Worm (Caenorhabditis elegans) whole organism, L1 larva: Measurements from ENCODE around the gene unc-31.

Experiments used
- ceh-82 ChIP-seq, 3 experiments: fragments of 150-350 bp in 1 of 3; sonication (generic microtip) in 2 of 3; optimal IDR thresholded peaks; 2 replicates each; lab custom pipeline; 2014 to 2017; ENCODE audit warnings: missing biosample characterization in 3 of 3, missing genetic modification characterization in 3 of 3
- ceh-88 ChIP-seq: fragments of 200-800 bp; sonication (Bioruptor generic); IDR thresholded peaks from 2 replicates; pipeline ENCODE4 v1.3.6; 2022; ENCODE audit warnings: missing genetic modification characterization, missing compliant biosample characterization
- egl-27 ChIP-seq, 2 experiments: fragments of 150-350 bp in 1 of 2; sonication (generic microtip); optimal IDR thresholded peaks; 3 replicates each; lab custom pipeline; 2017 to 2018; ENCODE audit warnings: missing biosample characterization in 2 of 2, missing genetic modification characterization in 2 of 2, missing genetic modification reagents in 2 of 2
- elt-3 ChIP-seq, 6 experiments: fragments of 150-350 bp in 1 of 6; sonication (generic microtip); optimal IDR thresholded peaks; 2 replicates each; lab custom pipeline; 2017 to 2018; ENCODE audit warnings: missing biosample characterization in 6 of 6, missing genetic modification characterization in 6 of 6, inconsistent platforms in 1 of 6
- pqm-1 ChIP-seq: sonication (generic microtip); optimal IDR thresholded peaks from 3 replicates; lab custom pipeline; 2017; ENCODE audit warnings: missing biosample characterization, missing genetic modification characterization
- rnt-1 ChIP-seq: sonication (generic microtip); optimal IDR thresholded peaks from 2 replicates; lab custom pipeline; 2016; ENCODE audit warnings: mild to moderate bottlenecking, missing genetic modification characterization, moderate library complexity, missing compliant biosample characterization
- skn-1 ChIP-seq: fragments of 150-350 bp; optimal IDR thresholded peaks from 2 replicates; lab custom pipeline; 2014; ENCODE audit warnings: missing biosample characterization, missing genetic modification characterization

DNA sequence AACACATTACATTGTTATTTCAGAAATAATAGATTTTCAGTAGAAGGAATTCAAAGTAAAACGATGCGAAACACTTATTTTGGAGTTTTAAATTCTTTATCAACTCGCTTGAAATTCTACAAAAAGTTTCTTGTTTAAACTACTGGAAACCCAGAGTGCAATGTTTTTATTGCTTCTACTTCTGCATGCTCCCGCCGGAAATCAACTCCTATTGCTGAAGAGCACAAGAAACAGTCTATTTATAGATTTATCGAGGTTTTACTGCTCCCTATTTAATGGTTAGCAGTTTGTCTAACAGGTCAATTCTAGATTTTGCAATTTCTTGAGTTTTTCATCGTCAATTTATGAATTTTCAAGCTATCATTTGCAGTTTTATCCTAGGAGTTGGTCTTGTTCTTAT is 18.8 kb downstream of the unc-31 start, which contains the start of gene F07C6.6:
- TF ChIP-seq ceh-82 (tag; optimal IDR thresholded peaks at IDR 0.05; lab: Kevin White, UChicago) (no peak), rnt-1 (tag; lab: Kevin White, UChicago) (no peak), ceh-88 (GFP tag; lab: Robert Waterston, UW) (no peak), skn-1 (tag; lab: Kevin White, UChicago) (no peak), elt-3 (tag; optimal IDR thresholded peaks at IDR 0.05; lab: Kevin White, UChicago) (no peak), egl-27 (tag; optimal IDR thresholded peaks at IDR 0.05; lab: Kevin White, UChicago) (no peak), pqm-1 (tag; lab: Kevin White, UChicago) (no peak)
